Worm (Caenorhabditis elegans) whole organism, L4 larva: ENCODE measurements around the gene C04E12.4.

ENCODE experiments used
- F10B5.3 ChIP-seq: sonication (generic microtip); optimal IDR thresholded peaks from 2 replicates; lab custom pipeline; 2016; ENCODE audit warnings: mild to moderate bottlenecking, missing genetic modification characterization, missing compliant biosample characterization
- F44E2.7 ChIP-seq: fragments of 200-800 bp; sonication (Bioruptor generic); IDR thresholded peaks from 2 replicates; pipeline ENCODE4 v2.1.2; 2022; ENCODE audit warnings: missing genetic modification characterization, missing compliant biosample characterization
- R02D3.7 ChIP-seq: fragments of 150-350 bp; sonication (generic microtip); optimal IDR thresholded peaks from 3 replicates; lab custom pipeline; 2014; ENCODE audit warnings: missing biosample characterization, missing genetic modification characterization
- T20F7.1 ChIP-seq: fragments of 200-800 bp; sonication (Bioruptor generic); optimal IDR thresholded peaks from 2 replicates; lab custom pipeline; 2018; ENCODE audit warnings: mild to moderate bottlenecking, missing genetic modification characterization, missing compliant biosample characterization
- Y48G9A.11 ChIP-seq: fragments of 200-800 bp; sonication (Bioruptor generic); IDR thresholded peaks from 2 replicates; pipeline ENCODE4 v1.3.6; 2022; ENCODE audit warnings: missing genetic modification reagents, missing genetic modification characterization, missing compliant biosample characterization
- Y5F2A.4 ChIP-seq: fragments of 200-800 bp; sonication (Bioruptor generic); optimal IDR thresholded peaks from 2 replicates; lab custom pipeline; 2018; ENCODE audit warnings: mild to moderate bottlenecking, missing genetic modification characterization, missing compliant biosample characterization
- aha-1 ChIP-seq: fragments of 150-350 bp; peaks from one replicate; lab custom pipeline; 2014; ENCODE audit warnings: missing biosample characterization, missing genetic modification characterization
- ceh-28 ChIP-seq: fragments of 150-350 bp; optimal IDR thresholded peaks from 2 replicates; lab custom pipeline; 2014; ENCODE audit warnings: missing biosample characterization, missing genetic modification reagents, missing genetic modification characterization
- ceh-44 ChIP-seq: fragments of 200-800 bp; sonication (Bioruptor generic); IDR thresholded peaks from 2 replicates; pipeline ENCODE4 v1.3.6; 2022; ENCODE audit warnings: missing genetic modification reagents, missing genetic modification characterization, missing compliant biosample characterization
- cey-2 ChIP-seq: sonication (generic microtip); optimal IDR thresholded peaks from 3 replicates; lab custom pipeline; 2017; ENCODE audit warnings: missing genetic modification characterization, mild to moderate bottlenecking, missing compliant biosample characterization, antibody characterized with exemption, borderline replicate concordance; ENCODE audit not compliant: insufficient read depth
- daf-12 ChIP-seq: fragments of 150-350 bp; optimal IDR thresholded peaks from 2 replicates; lab custom pipeline; 2014; ENCODE audit warnings: missing biosample characterization, missing genetic modification reagents, missing genetic modification characterization
- daf-16 ChIP-seq, 3 experiments: sonication (generic microtip); optimal IDR thresholded peaks; 2 replicates each; lab custom pipeline; 2016 to 2017; ENCODE audit warnings: missing genetic modification characterization in 3 of 3, missing genetic modification reagents in 3 of 3, mild to moderate bottlenecking in 2 of 3, missing compliant biosample characterization in 2 of 3, missing biosample characterization in 1 of 3, moderate library complexity in 1 of 3
- dmd-9 ChIP-seq: fragments of 200-800 bp; sonication (Bioruptor generic); IDR thresholded peaks from 2 replicates; pipeline ENCODE4 v1.3.6; 2022; ENCODE audit warnings: missing genetic modification reagents, missing genetic modification characterization, missing compliant biosample characterization
- fos-1 ChIP-seq: fragments of 150-350 bp; optimal IDR thresholded peaks from 2 replicates; lab custom pipeline; 2014; ENCODE audit warnings: missing biosample characterization, missing genetic modification characterization
- hlh-11 ChIP-seq: fragments of 200-800 bp; sonication (Bioruptor generic); optimal IDR thresholded peaks from 2 replicates; lab custom pipeline; 2018; ENCODE audit warnings: mild to moderate bottlenecking, missing genetic modification characterization, missing compliant biosample characterization
- hlh-30 ChIP-seq: sonication (generic microtip); optimal IDR thresholded peaks from 2 replicates; lab custom pipeline; 2017; ENCODE audit warnings: antibody characterized with exemption, mild to moderate bottlenecking, missing genetic modification characterization, missing compliant biosample characterization; ENCODE audit not compliant: insufficient read depth
- jun-1 ChIP-seq: fragments of 150-350 bp; optimal IDR thresholded peaks from 2 replicates; lab custom pipeline; 2014; ENCODE audit warnings: missing biosample characterization, missing genetic modification reagents, missing genetic modification characterization
- lim-7 ChIP-seq: fragments of 200-800 bp; sonication (Bioruptor generic); IDR thresholded peaks from 2 replicates; pipeline ENCODE4 v1.3.6; 2022; ENCODE audit warnings: missing genetic modification characterization, missing compliant biosample characterization
- lin-15B ChIP-seq: fragments of 150-350 bp; sonication (generic microtip); optimal IDR thresholded peaks from 3 replicates; lab custom pipeline; 2014; ENCODE audit warnings: missing biosample characterization, missing genetic modification characterization
- lin-29 ChIP-seq: fragments of 200-800 bp; sonication (Bioruptor generic); IDR thresholded peaks from 2 replicates; pipeline ENCODE4 v1.3.6; 2022; ENCODE audit warnings: missing genetic modification reagents, missing genetic modification characterization, missing compliant biosample characterization
- lin-38 ChIP-seq: fragments of 200-800 bp; sonication (Bioruptor generic); IDR thresholded peaks from 2 replicates; pipeline ENCODE4 v1.3.6; 2022; ENCODE audit warnings: missing genetic modification reagents, missing genetic modification characterization, missing compliant biosample characterization
- lsy-2 ChIP-seq, 2 experiments: fragments of 150-350 bp in 1 of 2; sonication (generic microtip) in 1 of 2; optimal IDR thresholded peaks; 2 replicates each; lab custom pipeline; 2014 to 2017; ENCODE audit warnings: missing biosample characterization in 2 of 2, missing genetic modification characterization in 2 of 2
- nhr-111 ChIP-seq: fragments of 200-800 bp; sonication (Bioruptor generic); optimal IDR thresholded peaks from 2 replicates; lab custom pipeline; 2018; ENCODE audit warnings: mild to moderate bottlenecking, missing genetic modification characterization, missing compliant biosample characterization
- nhr-237 ChIP-seq: sonication (generic microtip); optimal IDR thresholded peaks from 2 replicates; lab custom pipeline; 2017; ENCODE audit warnings: missing biosample characterization, missing genetic modification characterization
- nhr-41 ChIP-seq: fragments of 200-800 bp; sonication (Bioruptor generic); IDR thresholded peaks from 2 replicates; pipeline ENCODE4 v1.3.6; 2022; ENCODE audit warnings: missing genetic modification reagents, missing genetic modification characterization, missing compliant biosample characterization
- nhr-77 ChIP-seq: fragments of 150-350 bp; optimal IDR thresholded peaks from 2 replicates; lab custom pipeline; 2014; ENCODE audit warnings: missing biosample characterization, missing genetic modification characterization
- php-3 ChIP-seq: fragments of 200-800 bp; sonication (Bioruptor generic); IDR thresholded peaks from 2 replicates; pipeline ENCODE4 v1.3.6; 2022; ENCODE audit warnings: missing genetic modification reagents, missing genetic modification characterization, missing compliant biosample characterization
- sdz-12 ChIP-seq: fragments of 200-800 bp; sonication (Bioruptor generic); optimal IDR thresholded peaks from 2 replicates; lab custom pipeline; 2018; ENCODE audit warnings: mild to moderate bottlenecking, missing genetic modification characterization, missing compliant biosample characterization
- set-16 ChIP-seq: fragments of 200-800 bp; sonication (Bioruptor generic); IDR thresholded peaks from 2 replicates; pipeline ENCODE4 v1.3.6; 2022; ENCODE audit warnings: missing genetic modification reagents, missing genetic modification characterization, missing compliant biosample characterization
- skn-1 ChIP-seq: fragments of 150-350 bp; optimal IDR thresholded peaks from 2 replicates; lab custom pipeline; 2014; ENCODE audit warnings: missing biosample characterization, missing genetic modification characterization
- snpc-4 ChIP-seq: fragments of 150-350 bp; optimal IDR thresholded peaks from 2 replicates; lab custom pipeline; 2014; ENCODE audit warnings: missing biosample characterization, missing genetic modification characterization
- spr-3 ChIP-seq: fragments of 200-800 bp; sonication (Bioruptor generic); optimal IDR thresholded peaks from 2 replicates; lab custom pipeline; 2018; ENCODE audit warnings: mild to moderate bottlenecking, missing genetic modification characterization, missing compliant biosample characterization
- unc-130 ChIP-seq: sonication (generic microtip); optimal IDR thresholded peaks from 2 replicates; lab custom pipeline; 2016; ENCODE audit warnings: missing genetic modification reagents, missing genetic modification characterization, missing compliant biosample characterization
- unc-62 ChIP-seq, 3 experiments: fragments of 150-350 bp in 1 of 3; sonication (generic microtip); optimal IDR thresholded peaks in 2 of 3; peaks in 1 of 3; 1 replicate in 1 of 3; 2 replicates in 2 of 3; lab custom pipeline; 2014 to 2017; ENCODE audit warnings: missing biosample characterization in 3 of 3, missing genetic modification characterization in 3 of 3, missing genetic modification reagents in 3 of 3, missing genotype in 1 of 3
- zag-1 ChIP-seq: fragments of 150-350 bp; optimal IDR thresholded peaks from 2 replicates; lab custom pipeline; 2014; ENCODE audit warnings: missing biosample characterization, missing genetic modification characterization
- zfp-3 ChIP-seq: fragments of 200-800 bp; sonication (Bioruptor generic); conservative IDR thresholded peaks from 2 replicates; pipeline ENCODE4 v1.3.6; 2022; ENCODE audit warnings: missing genetic modification reagents, missing genetic modification characterization, missing compliant biosample characterization
- zip-2 ChIP-seq: fragments of 150-350 bp; optimal IDR thresholded peaks from 2 replicates; lab custom pipeline; 2014; ENCODE audit warnings: missing biosample characterization, missing genetic modification characterization

The C04E12.4 gene

DNA sequence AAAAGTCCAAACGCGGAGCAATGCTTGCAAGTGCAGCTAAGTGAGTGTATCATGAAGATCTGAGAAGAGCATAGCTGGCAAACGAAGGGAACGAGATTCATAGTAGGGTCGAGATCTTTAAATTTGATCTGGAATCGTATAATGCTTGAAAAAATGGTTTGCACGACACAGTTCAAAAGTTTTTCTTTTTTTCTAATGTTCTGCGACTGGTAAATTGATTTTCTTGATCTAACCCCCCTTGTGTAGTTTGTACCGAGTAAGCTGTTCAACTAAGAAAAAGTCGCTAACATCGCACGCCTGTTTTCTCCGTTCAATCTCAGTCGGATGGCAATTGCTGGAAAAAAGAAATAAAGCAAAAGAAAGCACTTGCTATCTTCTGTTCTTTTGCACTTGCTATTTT lies 42.1 kb upstream of the C04E12.4 start, which contains the start of gene C17B7.14:
C17B7.14 (minus strand) TSS at position 101 of the 400 bp plus-strand sequence.
- no peak for TF ChIP-seq nhr-111 (GFP tag; lab: Kevin White, UChicago)
- TF ChIP-seq zag-1: no peak
- TF ChIP-seq hlh-11 (tag; lab: Kevin White, UChicago): no peak
- no peak for TF ChIP-seq nhr-237 (tag; lab: Kevin White, UChicago)
- TF ChIP-seq sdz-12 (GFP tag; lab: Kevin White, UChicago): no peak
- TF ChIP-seq F10B5.3 (tag; lab: Kevin White, UChicago): no peak
- no peak for TF ChIP-seq jun-1 (tag; lab: Kevin White, UChicago)
- TF ChIP-seq R02D3.7 (tag; lab: Kevin White, UChicago): no peak
- TF ChIP-seq set-16 (GFP tag; lab: Robert Waterston, UW): no peak
- TF ChIP-seq lsy-2 (tag; optimal IDR thresholded peaks at IDR 0.05; lab: Kevin White, UChicago): no peak
- TF ChIP-seq lim-7 (GFP tag; lab: Robert Waterston, UW): no peak

DNA sequence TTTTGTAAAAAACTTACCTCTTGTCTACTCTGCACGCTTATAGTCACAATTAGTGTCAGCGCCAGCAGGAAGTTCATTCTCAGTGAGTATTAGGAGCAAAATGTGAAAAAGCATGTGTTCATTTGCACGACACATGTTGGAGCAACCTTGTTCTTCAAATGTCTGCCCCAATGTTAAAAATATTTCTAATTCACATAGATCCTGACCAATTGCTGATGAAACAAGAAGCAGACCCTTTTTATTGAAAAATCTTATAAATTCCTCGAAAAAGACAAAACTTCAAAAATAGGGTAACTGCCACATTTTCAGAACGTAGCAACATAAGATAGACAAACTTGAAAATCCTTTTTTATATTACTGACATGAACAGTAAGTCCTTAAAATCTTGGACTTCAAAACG lies 38.4 kb upstream of the C04E12.4 start, which contains the start of gene C17B7.8:
C17B7.8 (minus strand) TSS at position 101 of the 400 bp plus-strand sequence.
- peak; percentile 31 for TF ChIP-seq aha-1 (tag; lab: Kevin White, UChicago)
- TF ChIP-seq daf-16 (GFP tag; optimal IDR thresholded peaks at IDR 0.05; lab: Kevin White, UChicago): no peak
- TF ChIP-seq daf-16 (tag; optimal IDR thresholded peaks at IDR 0.05; lab: Kevin White, UChicago): no peak

DNA sequence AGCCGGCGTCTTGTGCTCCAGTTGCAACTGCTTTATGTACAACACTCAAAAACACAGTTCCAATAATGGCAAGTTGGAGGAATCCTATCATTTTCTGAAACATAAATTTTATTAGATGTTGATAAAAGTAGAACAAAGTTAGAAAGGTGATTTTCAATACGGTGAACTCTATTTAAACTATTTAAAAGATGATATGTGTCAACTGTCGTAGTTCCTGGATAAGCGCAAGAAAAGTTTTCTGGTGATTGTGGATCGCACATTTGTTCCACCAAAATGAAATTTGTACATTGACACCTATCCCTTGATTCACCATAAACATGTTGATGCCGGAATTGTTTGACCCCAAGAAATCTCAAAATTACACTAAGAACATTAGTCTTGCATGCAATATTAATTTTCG lies 30.6 kb upstream of the C04E12.4 start, which contains the start of gene C17B7.9:
C17B7.9 (minus strand) TSS at position 101 of the 400 bp plus-strand sequence.
- TF ChIP-seq dmd-9 (GFP tag; lab: Robert Waterston, UW): no peak
- TF ChIP-seq skn-1 (tag; lab: Kevin White, UChicago): no peak
- TF ChIP-seq, all 104 proteins: peak for 0

DNA sequence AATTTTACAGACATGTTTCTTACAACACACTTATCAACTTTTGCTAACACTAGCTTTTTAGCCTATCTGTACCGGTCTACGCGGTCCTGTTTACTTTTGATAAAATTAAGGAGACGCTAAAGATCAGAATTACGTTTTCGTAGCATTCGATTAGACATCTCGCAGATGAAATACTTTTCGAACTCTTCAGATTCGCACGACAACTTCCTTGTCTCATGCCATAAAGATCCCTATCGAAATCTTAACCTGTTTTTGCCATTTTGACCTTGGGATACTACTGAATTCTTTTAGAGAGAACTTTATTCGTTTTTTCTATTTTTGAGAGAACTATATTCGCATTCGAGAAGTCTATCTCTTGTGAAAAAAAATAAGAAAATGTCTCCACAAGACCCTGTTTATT lies 29.2 kb upstream of the C04E12.4 start, which contains the start of gene C17B7.5:
C17B7.5 (plus strand) TSS at position 301 of the 400 bp plus-strand sequence.
- TF ChIP-seq sdz-12 (GFP tag; lab: Kevin White, UChicago) (no peak), T20F7.1 (no peak), F10B5.3 (tag; lab: Kevin White, UChicago) (no peak), lim-7 (GFP tag; lab: Robert Waterston, UW) (no peak), nhr-41 (GFP tag; lab: Robert Waterston, UW) (no peak), spr-3 (GFP tag; lab: Kevin White, UChicago) (no peak), ceh-28 (tag; lab: Kevin White, UChicago) (no peak), daf-12 (tag; lab: Kevin White, UChicago) (no peak)

DNA sequence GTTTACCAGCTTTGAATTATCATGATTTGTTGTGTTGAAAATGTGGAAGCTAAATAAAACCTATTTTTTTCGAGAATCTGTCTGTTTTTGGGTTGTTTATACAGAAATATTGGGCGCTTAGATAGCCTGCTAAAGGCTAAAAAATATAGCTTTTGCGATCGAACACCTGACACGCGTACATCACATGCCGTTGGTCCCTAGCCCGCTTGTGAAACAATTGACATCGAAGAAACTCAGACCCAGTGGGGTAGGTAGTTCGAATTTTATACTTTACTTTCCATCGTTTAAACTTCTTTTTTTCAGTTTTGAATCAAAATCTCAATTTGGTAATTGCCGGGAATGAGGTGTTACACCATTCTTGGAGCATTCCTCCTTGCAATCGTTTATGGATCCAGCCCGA lies 23.6 kb upstream of the C04E12.4 start, which contains the start of gene C17B7.4:
C17B7.4 (plus strand) TSS at position 301 of the 400 bp plus-strand sequence.
- TF ChIP-seq zag-1 (no peak), zfp-3 (GFP tag; lab: Robert Waterston, UW) (no peak), php-3 (GFP tag; lab: Robert Waterston, UW) (no peak), Y48G9A.11 (GFP tag; lab: Robert Waterston, UW) (no peak), hlh-30 (tag; lab: Kevin White, UChicago) (no peak)

DNA sequence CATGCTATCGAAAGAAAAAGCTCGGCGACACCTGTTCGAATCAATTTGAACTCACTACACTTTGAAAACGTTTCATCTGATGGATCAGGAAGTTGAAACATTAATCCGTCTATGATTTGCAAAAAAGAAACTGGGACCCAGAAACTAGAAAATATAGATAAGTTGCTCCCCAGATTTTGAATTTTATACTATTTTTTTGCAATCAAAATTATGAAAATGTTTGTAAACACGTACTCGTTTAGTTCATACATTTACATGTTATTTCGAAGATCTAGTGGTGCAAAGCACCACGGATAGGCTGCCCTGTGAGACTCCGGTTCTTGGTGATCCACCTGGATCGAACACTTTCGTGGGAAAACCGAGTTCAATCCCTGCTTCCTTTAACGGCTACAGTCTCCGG lies 20.7 kb upstream of the C04E12.4 start, which contains the start of gene C17B7.10:
C17B7.10 (minus strand) TSS at position 101 of the 400 bp plus-strand sequence.
- TF ChIP-seq lin-38 (GFP tag; lab: Robert Waterston, UW): no peak
- TF ChIP-seq snpc-4 (tag; lab: Kevin White, UChicago): no peak
- no peak for TF ChIP-seq ceh-44 (GFP tag; lab: Robert Waterston, UW)
- TF ChIP-seq unc-62 (GFP tag; optimal IDR thresholded peaks at IDR 0.05 in 1 of 2; lab: Kevin White, UChicago): no peak
- TF ChIP-seq unc-62 (tag; optimal IDR thresholded peaks at IDR 0.05; lab: Kevin White, UChicago): no peak
- no peak for TF ChIP-seq php-3 (GFP tag; lab: Robert Waterston, UW)
- no peak for TF ChIP-seq sdz-12 (GFP tag; lab: Kevin White, UChicago)
- no peak for TF ChIP-seq F44E2.7 (GFP tag; lab: Robert Waterston, UW)
- no peak for TF ChIP-seq jun-1 (tag; lab: Kevin White, UChicago)
- no peak for TF ChIP-seq lin-29 (GFP tag; lab: Robert Waterston, UW)
- no peak for TF ChIP-seq nhr-77 (tag; lab: Kevin White, UChicago)
- no peak for TF ChIP-seq Y5F2A.4 (GFP tag; lab: Kevin White, UChicago)
- TF ChIP-seq lin-15B (tag; lab: Kevin White, UChicago): no peak
- no peak for TF ChIP-seq unc-130 (GFP tag; lab: Kevin White, UChicago)
- TF ChIP-seq fos-1 (tag; lab: Kevin White, UChicago): no peak
- TF ChIP-seq cey-2 (tag; lab: Kevin White, UChicago): no peak
- TF ChIP-seq zip-2 (tag; lab: Kevin White, UChicago): no peak
